Fruit fly (Drosophila melanogaster) whole organism, embryonic: ENCODE data around the gene SkpC.
A peak's percentile ranks its signal among the peaks of the same experiment; 100 is the strongest.

Source experiments
- Aef1 ChIP-seq: fragments of 200-800 bp; sonication (Bioruptor generic); IDR thresholded peaks from 3 replicates; pipeline ENCODE4 v1.3.6; 2022; ENCODE audit warnings: missing biosample characterization, missing genetic modification characterization
- CG11085 ChIP-seq: fragments of 200-800 bp; sonication (Bioruptor generic); IDR thresholded peaks from 2 replicates; pipeline ENCODE4 v1.3.6; 2022; ENCODE audit warnings: missing biosample characterization, missing genetic modification characterization
- CG11695 ChIP-seq: fragments of 200-800 bp; sonication (Bioruptor generic); IDR thresholded peaks from 3 replicates; pipeline ENCODE4 v1.3.6; 2022; ENCODE audit warnings: missing biosample characterization, missing genetic modification characterization
- CG12744 ChIP-seq: fragments of 200-800 bp; sonication (Bioruptor generic); optimal IDR thresholded peaks from 2 replicates; lab custom pipeline; 2016; ENCODE audit warnings: missing biosample characterization, missing genetic modification characterization
- CG15073 ChIP-seq: fragments of 200-800 bp; sonication (Bioruptor generic); optimal IDR thresholded peaks from 2 replicates; lab custom pipeline; 2016; ENCODE audit warnings: missing biosample characterization, missing genetic modification characterization
- CG17385 ChIP-seq: fragments of 200-800 bp; sonication (Bioruptor generic); optimal IDR thresholded peaks from 3 replicates; lab custom pipeline; 2018; ENCODE audit warnings: missing biosample characterization, mild to moderate bottlenecking, missing genetic modification characterization
- CG18011 ChIP-seq: fragments of 200-800 bp; sonication (Bioruptor generic); optimal IDR thresholded peaks from 2 replicates; lab custom pipeline; 2017; ENCODE audit warnings: missing biosample characterization, missing genetic modification characterization, mild to moderate bottlenecking, moderate library complexity, missing genotype
- CG18262 ChIP-seq: fragments of 200-800 bp; optimal IDR thresholded peaks from 3 replicates; lab custom pipeline; 2019; ENCODE audit warnings: missing biosample characterization, mild to moderate bottlenecking, missing genetic modification characterization, moderate library complexity
- CG1832 ChIP-seq: fragments of 200-800 bp; sonication (Bioruptor generic); optimal IDR thresholded peaks from 2 replicates; lab custom pipeline; 2017; ENCODE audit warnings: missing biosample characterization, mild to moderate bottlenecking, missing genetic modification characterization, inconsistent platforms
- CG18764 ChIP-seq: fragments of 200-800 bp; sonication (Bioruptor generic); optimal IDR thresholded peaks from 3 replicates; lab custom pipeline; 2016; ENCODE audit warnings: missing biosample characterization, missing genetic modification characterization
- CG3065 ChIP-seq: fragments of 200-800 bp; sonication (Bioruptor generic); optimal IDR thresholded peaks from 2 replicates; lab custom pipeline; 2016; ENCODE audit warnings: missing biosample characterization, missing genetic modification characterization
- CG32532 ChIP-seq: fragments of 200-800 bp; sonication (Bioruptor generic); IDR thresholded peaks from 2 replicates; pipeline ENCODE4 v1.3.6; 2022; ENCODE audit warnings: missing biosample characterization, missing genetic modification characterization
- CG3281 ChIP-seq: fragments of 200-800 bp; sonication (Bioruptor generic); optimal IDR thresholded peaks from 3 replicates; lab custom pipeline; 2017; ENCODE audit warnings: missing biosample characterization, mild to moderate bottlenecking, missing genetic modification characterization
- CG4282 ChIP-seq: fragments of 200-800 bp; sonication (Bioruptor generic); optimal IDR thresholded peaks from 2 replicates; lab custom pipeline; 2016; ENCODE audit warnings: missing biosample characterization, missing genetic modification characterization
- CG6254 ChIP-seq: fragments of 200-800 bp; sonication (Bioruptor generic); optimal IDR thresholded peaks from 3 replicates; lab custom pipeline; 2017; ENCODE audit warnings: mild to moderate bottlenecking, missing biosample characterization, missing genetic modification reagents, missing genetic modification characterization
- CG6272 ChIP-seq: fragments of 200-800 bp; sonication (Bioruptor generic); IDR thresholded peaks from 2 replicates; pipeline ENCODE4 v1.3.6; 2022; ENCODE audit warnings: missing biosample characterization, missing genetic modification characterization
- CG6683 ChIP-seq: fragments of 200-800 bp; sonication (Bioruptor generic); optimal IDR thresholded peaks from 2 replicates; lab custom pipeline; 2017; ENCODE audit warnings: missing biosample characterization, mild to moderate bottlenecking, missing genetic modification characterization, missing genetic modification reagents
- CG6689 ChIP-seq: fragments of 200-800 bp; sonication (Bioruptor generic); IDR thresholded peaks from 2 replicates; pipeline ENCODE4 v1.3.6; 2022; ENCODE audit warnings: missing biosample characterization, missing genetic modification characterization
- Dad ChIP-seq: fragments of 200-800 bp; sonication (Bioruptor generic); optimal IDR thresholded peaks from 3 replicates; lab custom pipeline; 2016; ENCODE audit warnings: missing biosample characterization, missing genetic modification characterization
- Dip2 ChIP-seq: fragments of 200-800 bp; sonication (Bioruptor generic); IDR thresholded peaks from 2 replicates; pipeline ENCODE4 v1.3.6; 2022; ENCODE audit warnings: missing biosample characterization, missing genetic modification characterization
- HLH3B ChIP-seq: fragments of 200-800 bp; sonication (Bioruptor generic); IDR thresholded peaks from 2 replicates; pipeline ENCODE4 v1.3.6; 2022; ENCODE audit warnings: missing biosample characterization, missing genetic modification characterization
- HLH54F ChIP-seq: fragments of 200-800 bp; sonication (Bioruptor generic); optimal IDR thresholded peaks from 3 replicates; lab custom pipeline; 2016; ENCODE audit warnings: missing biosample characterization, missing genetic modification characterization
- Jarid2 ChIP-seq: fragments of 200-800 bp; sonication (Bioruptor generic); optimal IDR thresholded peaks from 3 replicates; lab custom pipeline; 2017; ENCODE audit warnings: mild to moderate bottlenecking, missing biosample characterization, missing genetic modification reagents, missing genetic modification characterization
- Myb ChIP-seq: fragments of 200-800 bp; sonication (Bioruptor generic); optimal IDR thresholded peaks from 2 replicates; lab custom pipeline; 2016; ENCODE audit warnings: missing biosample characterization, missing genetic modification characterization
- NFAT ChIP-seq: fragments of 200-800 bp; sonication (Bioruptor generic); IDR thresholded peaks from 2 replicates; pipeline ENCODE4 v1.3.6; 2022; ENCODE audit warnings: missing biosample characterization, missing genetic modification characterization
- Nf-YC ChIP-seq: fragments of 200-800 bp; optimal IDR thresholded peaks from 3 replicates; lab custom pipeline; 2019; ENCODE audit warnings: missing biosample characterization, mild to moderate bottlenecking, missing genetic modification characterization, moderate library complexity
- Optix ChIP-seq: fragments of 200-800 bp; sonication (Bioruptor generic); IDR thresholded peaks from 3 replicates; pipeline ENCODE4 v1.3.6; 2022; ENCODE audit warnings: missing biosample characterization, missing genetic modification characterization
- Stat92E ChIP-seq, 3 experiments: fragments of >200 bp in 2 of 3; fragments of 200-800 bp in 1 of 3; sonication (Bioruptor generic) in 1 of 3; optimal IDR thresholded peaks; 2 replicates each; lab custom pipeline; 2017 to 2019; ENCODE audit warnings: missing biosample characterization in 3 of 3, missing genetic modification characterization in 3 of 3, mild to moderate bottlenecking in 1 of 3, moderate library complexity in 1 of 3
- TFAM ChIP-seq: fragments of 200-800 bp; sonication (Bioruptor generic); optimal IDR thresholded peaks from 2 replicates; lab custom pipeline; 2017; ENCODE audit warnings: missing biosample characterization, missing genetic modification characterization, inconsistent platforms
- Xrp1 ChIP-seq: fragments of 200-800 bp; sonication (Bioruptor generic); IDR thresholded peaks from 2 replicates; pipeline ENCODE4 v1.3.6; 2022; ENCODE audit warnings: missing biosample characterization, missing genetic modification characterization
- corto ChIP-seq: fragments of 200-800 bp; sonication (Bioruptor generic); optimal IDR thresholded peaks from 2 replicates; lab custom pipeline; 2016; ENCODE audit warnings: missing biosample characterization, mild to moderate bottlenecking, missing genetic modification characterization, moderate library complexity
- crp ChIP-seq, 2 experiments: fragments of 200-800 bp; sonication (Bioruptor generic); optimal IDR thresholded peaks; 2 replicates in 1 of 2; 3 replicates in 1 of 2; lab custom pipeline; 2017; ENCODE audit warnings: missing biosample characterization in 2 of 2, missing genetic modification characterization in 2 of 2, mild to moderate bottlenecking in 1 of 2, moderate library complexity in 1 of 2
- dpn ChIP-seq, 2 experiments: fragments of 200-800 bp; sonication (Bioruptor generic); optimal IDR thresholded peaks; 3 replicates each; lab custom pipeline; 2016; ENCODE audit warnings: missing biosample characterization in 2 of 2, missing genetic modification characterization in 2 of 2
- esg ChIP-seq: fragments of 200-800 bp; sonication (Bioruptor generic); conservative IDR thresholded peaks from 2 replicates; pipeline ENCODE4 v1.3.6; 2022; ENCODE audit warnings: missing biosample characterization, missing genetic modification characterization
- grau ChIP-seq: fragments of 200-800 bp; optimal IDR thresholded peaks from 3 replicates; lab custom pipeline; 2019; ENCODE audit warnings: missing biosample characterization, mild to moderate bottlenecking, missing genetic modification characterization, moderate library complexity
- gro ChIP-seq: fragments of 200-800 bp; sonication (Bioruptor generic); optimal IDR thresholded peaks from 2 replicates; lab custom pipeline; 2016; ENCODE audit warnings: missing biosample characterization, missing genetic modification characterization
- insv ChIP-seq, 2 experiments: fragments of 200-800 bp; sonication (Bioruptor generic); optimal IDR thresholded peaks; 3 replicates each; lab custom pipeline; 2016 to 2018; ENCODE audit warnings: missing biosample characterization in 2 of 2, missing genetic modification characterization in 2 of 2
- kay ChIP-seq: fragments of 200-800 bp; sonication (Bioruptor generic); optimal IDR thresholded peaks from 2 replicates; lab custom pipeline; 2016; ENCODE audit warnings: missing biosample characterization, missing genetic modification characterization
- lbe ChIP-seq: fragments of 200-800 bp; sonication (Bioruptor generic); optimal IDR thresholded peaks from 2 replicates; lab custom pipeline; 2016; ENCODE audit warnings: missing biosample characterization, mild to moderate bottlenecking, missing genetic modification characterization
- lov ChIP-seq, 2 experiments: fragments of 200-800 bp in 1 of 2; fragments of >200 bp in 1 of 2; sonication (Bioruptor generic) in 1 of 2; IDR thresholded peaks in 1 of 2; optimal IDR thresholded peaks in 1 of 2; 2 replicates in 1 of 2; 3 replicates in 1 of 2; pipeline versions ENCODE4 v1.3.6 to Lab custom; 2017 to 2022; ENCODE audit warnings: missing biosample characterization in 1 of 2, missing genetic modification characterization in 1 of 2
- mam ChIP-seq: fragments of 200-800 bp; sonication (Bioruptor generic); optimal IDR thresholded peaks from 3 replicates; lab custom pipeline; 2016; ENCODE audit warnings: missing biosample characterization, missing genetic modification characterization
- pho ChIP-seq: fragments of 200-800 bp; sonication (Bioruptor generic); optimal IDR thresholded peaks from 2 replicates; lab custom pipeline; 2016; ENCODE audit warnings: missing biosample characterization, missing genetic modification characterization
- pros ChIP-seq: fragments of 200-800 bp; sonication (Bioruptor generic); optimal IDR thresholded peaks from 3 replicates; lab custom pipeline; 2019; ENCODE audit warnings: missing biosample characterization, mild to moderate bottlenecking, missing genetic modification characterization, moderate library complexity
- repo ChIP-seq: fragments of 200-800 bp; sonication (Bioruptor generic); optimal IDR thresholded peaks from 2 replicates; lab custom pipeline; 2016; ENCODE audit warnings: missing biosample characterization, missing genetic modification characterization
- slou ChIP-seq: fragments of 200-800 bp; sonication (Bioruptor generic); optimal IDR thresholded peaks from 3 replicates; lab custom pipeline; 2016; ENCODE audit warnings: missing biosample characterization, missing genetic modification characterization
- sob ChIP-seq: fragments of 200-800 bp; sonication (Bioruptor generic); IDR thresholded peaks from 2 replicates; pipeline ENCODE4 v1.3.6; 2022; ENCODE audit warnings: missing biosample characterization, missing genetic modification characterization
- stwl ChIP-seq: fragments of 200-800 bp; sonication (Bioruptor generic); optimal IDR thresholded peaks from 3 replicates; lab custom pipeline; 2018; ENCODE audit warnings: missing biosample characterization, mild to moderate bottlenecking, missing genetic modification characterization, moderate library complexity
- vnd ChIP-seq: fragments of 200-800 bp; sonication (Bioruptor generic); IDR thresholded peaks from 3 replicates; pipeline ENCODE4 v1.3.6; 2022; ENCODE audit warnings: missing biosample characterization, missing genetic modification characterization; ENCODE audit not compliant: partially characterized antibody
- yki ChIP-seq: fragments of >200 bp; optimal IDR thresholded peaks from 3 replicates; lab custom pipeline; 2018

The SkpC gene

DNA sequence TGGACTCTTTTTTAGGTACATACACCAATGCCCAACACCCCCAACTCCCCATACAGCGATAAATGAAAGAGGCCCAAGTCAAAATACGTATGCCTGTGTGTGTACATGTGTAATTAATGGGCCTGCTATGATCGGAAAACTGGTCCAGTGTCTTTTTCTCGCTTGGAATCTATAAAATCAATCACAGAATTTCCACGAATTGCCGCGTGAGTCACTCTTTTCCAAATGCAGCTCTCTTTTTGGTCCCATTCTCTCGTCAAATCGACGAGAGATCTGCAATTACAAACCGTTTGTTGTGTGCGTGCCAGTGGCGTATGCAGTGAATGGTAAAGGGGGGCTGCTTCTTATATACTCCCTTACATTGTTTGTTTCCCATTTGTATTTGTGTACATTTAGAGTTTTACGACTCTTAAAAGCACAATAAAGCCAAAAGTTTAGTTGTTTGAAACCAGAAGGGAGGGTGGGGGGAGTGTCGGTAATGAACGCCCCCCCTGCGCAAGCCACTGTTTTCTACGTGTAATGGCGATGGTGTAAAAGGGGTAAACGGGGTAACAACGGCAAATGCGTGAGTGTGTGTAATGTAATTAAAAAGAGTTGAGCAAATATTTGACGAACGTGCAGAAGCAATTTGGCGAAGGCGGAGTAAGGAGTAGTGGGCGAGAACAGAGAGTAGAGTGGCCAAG is 31.0 kb downstream of the SkpC start (continued):
- TF ChIP-seq crp (GFP tag; optimal IDR thresholded peaks at IDR 0.05; lab: Kevin White, UChicago): peak in 1 of 2 experiments; percentile 57
- TF ChIP-seq mam (GFP tag; lab: Kevin White, UChicago): peak; percentile 91
- TF ChIP-seq slou (GFP tag; lab: Kevin White, UChicago): peak; percentile 77
- TF ChIP-seq CG15073 (GFP tag; lab: Kevin White, UChicago): peak; percentile 67
- peak; percentile 89 for TF ChIP-seq kay (GFP tag; lab: Kevin White, UChicago)
- peak; percentile 93 to 94 for TF ChIP-seq dpn (GFP tag; optimal IDR thresholded peaks at IDR 0.05; lab: Kevin White, UChicago)
- TF ChIP-seq CG18764 (GFP tag; lab: Kevin White, UChicago): peak; percentile 81
- TF ChIP-seq CG18262 (tag; lab: Kevin White, UChicago): peak; percentile 91
- TF ChIP-seq Xrp1 (GFP tag; lab: Robert Waterston, UW): peak; percentile 96
- peak; percentile 94 for TF ChIP-seq HLH54F (GFP tag; lab: Kevin White, UChicago)
- TF ChIP-seq CG12744: peak; percentile 88
- TF ChIP-seq CG3065 (GFP tag; lab: Kevin White, UChicago): peak; percentile 75
- peak; percentile 22 to 36 for TF ChIP-seq insv (GFP tag; optimal IDR thresholded peaks at IDR 0.05; lab: Kevin White, UChicago)
- peak; percentile 87 for TF ChIP-seq CG6683 (GFP tag; lab: Kevin White, UChicago)
- TF ChIP-seq Stat92E (GFP tag; optimal IDR thresholded peaks at IDR 0.05; lab: Kevin White, UChicago): peak in 1 of 3 experiments; percentile 97
- peak; percentile 83 for TF ChIP-seq Myb
- peak; percentile 93 for TF ChIP-seq sob
- peak; percentile 95 for TF ChIP-seq HLH3B (GFP tag; lab: Robert Waterston, UW)
- TF ChIP-seq grau (tag; lab: Kevin White, UChicago): peak; percentile 90
- TF ChIP-seq repo (GFP tag; lab: Kevin White, UChicago): peak; percentile 93
- TF ChIP-seq CG6254 (GFP tag; lab: Kevin White, UChicago): peak; percentile 87
- peak; percentile 88 for TF ChIP-seq CG3281
- TF ChIP-seq corto (GFP tag; lab: Kevin White, UChicago): no peak
- peak; percentile 78 for TF ChIP-seq pros (GFP tag; lab: Kevin White, UChicago)
- TF ChIP-seq Nf-YC (tag; lab: Kevin White, UChicago): peak; percentile 79
- no peak for TF ChIP-seq yki (lab: Kevin White, UChicago)
- no peak for TF ChIP-seq Dip2
- peak; percentile 84 for TF ChIP-seq gro
- TF ChIP-seq Aef1: peak; percentile 94
- TF ChIP-seq CG11085 (GFP tag; lab: Robert Waterston, UW): peak; percentile 78
- TF ChIP-seq Jarid2 (GFP tag; lab: Kevin White, UChicago): peak; percentile 78
- TF ChIP-seq CG6272 (GFP tag; lab: Robert Waterston, UW): peak; percentile 92
- TF ChIP-seq CG17385: peak; percentile 90
- TF ChIP-seq Dad (GFP tag; lab: Kevin White, UChicago): peak; percentile 89
- no peak for TF ChIP-seq lov (optimal IDR thresholded peaks at IDR 0.05; lab: Kevin White, UChicago)
- peak; percentile 90 for TF ChIP-seq lov (GFP tag; IDR thresholded peaks at IDR 0.05; lab: Robert Waterston, UW)
- TF ChIP-seq CG6689 (GFP tag; lab: Robert Waterston, UW): peak; percentile 95
- peak; percentile 86 for TF ChIP-seq NFAT (GFP tag; lab: Robert Waterston, UW)
- TF ChIP-seq CG32532 (GFP tag; lab: Robert Waterston, UW): peak; percentile 91
- TF ChIP-seq lbe (GFP tag; lab: Kevin White, UChicago): peak; percentile 60
- TF ChIP-seq esg (GFP tag; lab: Robert Waterston, UW): peak; percentile 94
- TF ChIP-seq CG11695: peak; percentile 90
- peak; percentile 94 for TF ChIP-seq Optix
- TF ChIP-seq stwl (tag; lab: Kevin White, UChicago): peak; percentile 14
- TF ChIP-seq vnd (GFP tag; lab: Robert Waterston, UW): no peak
- peak; percentile 83 for TF ChIP-seq CG4282 (GFP tag; lab: Kevin White, UChicago)
- TF ChIP-seq CG18011 (GFP tag; lab: Kevin White, UChicago): peak; percentile 74
- TF ChIP-seq CG1832 (GFP tag; lab: Kevin White, UChicago): no peak
- peak; percentile 87 for TF ChIP-seq pho (GFP tag; lab: Kevin White, UChicago)
- TF ChIP-seq TFAM: peak; percentile 54
